Worm (Caenorhabditis elegans) whole organism, L2 larva: ENCODE data around the gene mccc-2.

ENCODE experiments used
- alr-1 ChIP-seq: fragments of 150-350 bp; optimal IDR thresholded peaks from 2 replicates; lab custom pipeline; 2014; ENCODE audit warnings: missing biosample characterization, missing genetic modification characterization
- unc-39 ChIP-seq: fragments of 150-350 bp; optimal IDR thresholded peaks from 2 replicates; lab custom pipeline; 2014; ENCODE audit warnings: missing biosample characterization, missing genetic modification characterization

DNA sequence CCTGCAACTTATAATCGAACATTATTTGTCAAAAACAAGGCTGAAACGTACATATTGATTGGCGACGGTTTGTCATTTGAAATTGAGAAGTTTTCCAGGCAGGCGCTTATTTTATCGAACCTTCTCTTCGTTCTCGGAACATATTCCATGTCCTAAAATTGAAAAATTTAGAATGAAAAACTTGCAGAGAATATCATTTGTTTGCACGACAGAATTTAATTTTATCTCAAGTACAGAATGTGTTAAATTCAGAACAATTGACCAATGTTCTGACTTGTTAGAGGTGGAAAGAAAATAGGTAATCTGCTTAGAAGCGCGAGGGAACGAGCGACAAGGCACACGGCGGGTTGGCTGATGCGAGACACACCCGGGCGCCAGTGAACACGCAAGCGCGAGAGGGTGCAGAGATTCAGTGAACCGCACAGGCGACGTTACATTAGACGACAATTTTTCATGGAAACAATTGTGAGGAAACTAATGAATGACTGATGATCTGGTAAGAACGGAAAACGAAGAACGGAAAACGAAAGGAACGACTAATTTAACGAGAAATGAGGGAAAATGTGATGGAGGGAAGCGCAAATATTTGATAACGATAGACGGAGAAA, 36.7 kb downstream of the mccc-2 start:
- TF ChIP-seq alr-1 (tag; lab: Kevin White, UChicago) (no peak), unc-39 (tag; lab: Kevin White, UChicago) (no peak)
